Fruit fly (Drosophila melanogaster) whole organism, embryonic: ENCODE results near the gene hll.

ENCODE experiments used
- Atf-2 ChIP-seq: fragments of 200-800 bp; sonication (Bioruptor generic); optimal IDR thresholded peaks from 2 replicates; lab custom pipeline; 2016; ENCODE audit warnings: missing biosample characterization, missing genetic modification characterization
- Atf6 ChIP-seq: fragments of 200-800 bp; sonication (Bioruptor generic); IDR thresholded peaks from 2 replicates; pipeline ENCODE4 v1.3.6; 2022; ENCODE audit warnings: missing biosample characterization, missing genetic modification characterization
- B-H1 ChIP-seq: fragments of 200-800 bp; sonication (Bioruptor generic); IDR thresholded peaks from 3 replicates; pipeline ENCODE4 v1.3.6; 2022; ENCODE audit warnings: missing biosample characterization, missing genetic modification characterization
- Bteb2 ChIP-seq: fragments of 200-800 bp; sonication (Bioruptor generic); optimal IDR thresholded peaks from 2 replicates; lab custom pipeline; 2016; ENCODE audit warnings: missing biosample characterization, missing genetic modification characterization
- CG10147 ChIP-seq: fragments of 200-800 bp; sonication (Bioruptor generic); optimal IDR thresholded peaks from 2 replicates; lab custom pipeline; 2019; ENCODE audit warnings: missing biosample characterization, mild to moderate bottlenecking, missing genetic modification characterization, moderate library complexity
- CG11504 ChIP-seq: fragments of 200-800 bp; sonication (Bioruptor generic); optimal IDR thresholded peaks from 3 replicates; lab custom pipeline; 2019; ENCODE audit warnings: missing biosample characterization, mild to moderate bottlenecking, missing genetic modification characterization, moderate library complexity
- CG12299 ChIP-seq: fragments of 200-800 bp; sonication (Bioruptor generic); optimal IDR thresholded peaks from 2 replicates; lab custom pipeline; 2018; ENCODE audit warnings: missing biosample characterization, mild to moderate bottlenecking, missing genetic modification characterization
- CG1233 ChIP-seq: fragments of 200-800 bp; sonication (Bioruptor generic); optimal IDR thresholded peaks from 4 replicates; lab custom pipeline; 2018; ENCODE audit warnings: missing biosample characterization, mild to moderate bottlenecking, missing genetic modification characterization
- CG12769 ChIP-seq: fragments of 200-800 bp; sonication (Bioruptor generic); optimal IDR thresholded peaks from 2 replicates; lab custom pipeline; 2019; ENCODE audit warnings: missing biosample characterization, mild to moderate bottlenecking, missing genetic modification characterization, moderate library complexity
- CG13894 ChIP-seq: fragments of 200-800 bp; sonication (Bioruptor generic); optimal IDR thresholded peaks from 3 replicates; lab custom pipeline; 2018; ENCODE audit warnings: missing biosample characterization, mild to moderate bottlenecking, missing genetic modification characterization, moderate library complexity
- CG1602 ChIP-seq: fragments of 200-800 bp; sonication (Bioruptor generic); optimal IDR thresholded peaks from 3 replicates; lab custom pipeline; 2016; ENCODE audit warnings: missing biosample characterization, missing genetic modification characterization
- CG18599 ChIP-seq: fragments of 200-800 bp; sonication (Bioruptor generic); optimal IDR thresholded peaks from 3 replicates; lab custom pipeline; 2017; ENCODE audit warnings: missing biosample characterization, missing genetic modification characterization, mild to moderate bottlenecking, moderate library complexity, missing genetic modification reagents
- CG2875 ChIP-seq: fragments of 200-800 bp; sonication (Bioruptor generic); optimal IDR thresholded peaks from 2 replicates; lab custom pipeline; 2017; ENCODE audit warnings: missing biosample characterization, mild to moderate bottlenecking, missing genetic modification characterization, missing genetic modification reagents
- CG30020 ChIP-seq: fragments of 200-800 bp; optimal IDR thresholded peaks from 2 replicates; lab custom pipeline; 2019; ENCODE audit warnings: missing biosample characterization, mild to moderate bottlenecking, missing genetic modification characterization, moderate library complexity
- CG30403 ChIP-seq: fragments of 200-800 bp; sonication (Bioruptor generic); optimal IDR thresholded peaks from 3 replicates; lab custom pipeline; 2016; ENCODE audit warnings: missing biosample characterization, missing genetic modification characterization
- CG33557 ChIP-seq: fragments of 200-800 bp; sonication (Bioruptor generic); optimal IDR thresholded peaks from 2 replicates; lab custom pipeline; 2019; ENCODE audit warnings: missing biosample characterization, mild to moderate bottlenecking, missing genetic modification characterization, moderate library complexity
- CG3847 ChIP-seq: fragments of 200-800 bp; sonication (Bioruptor generic); IDR thresholded peaks from 2 replicates; pipeline ENCODE4 v1.3.6; 2022; ENCODE audit warnings: missing biosample characterization, missing genetic modification characterization
- CG4820 ChIP-seq: fragments of 200-800 bp; sonication (Bioruptor generic); optimal IDR thresholded peaks from 3 replicates; lab custom pipeline; 2016; ENCODE audit warnings: missing biosample characterization, missing genetic modification characterization
- CG6272 ChIP-seq: fragments of 200-800 bp; sonication (Bioruptor generic); IDR thresholded peaks from 2 replicates; pipeline ENCODE4 v1.3.6; 2022; ENCODE audit warnings: missing biosample characterization, missing genetic modification characterization
- CG7839 ChIP-seq: fragments of 200-800 bp; sonication (Bioruptor generic); optimal IDR thresholded peaks from 3 replicates; lab custom pipeline; 2018; ENCODE audit warnings: missing biosample characterization, mild to moderate bottlenecking, missing genetic modification characterization, moderate library complexity
- CG9437 ChIP-seq: fragments of 200-800 bp; sonication (Bioruptor generic); optimal IDR thresholded peaks from 2 replicates; lab custom pipeline; 2018; ENCODE audit warnings: missing biosample characterization, mild to moderate bottlenecking, missing genetic modification characterization
- H15 ChIP-seq: fragments of 200-800 bp; sonication (Bioruptor generic); IDR thresholded peaks from 3 replicates; pipeline ENCODE4 v1.3.6; 2022; ENCODE audit warnings: missing biosample characterization, missing genetic modification characterization
- Hmr ChIP-seq: fragments of 200-800 bp; sonication (Bioruptor generic); optimal IDR thresholded peaks from 3 replicates; lab custom pipeline; 2017; ENCODE audit warnings: mild to moderate bottlenecking, missing biosample characterization, missing genetic modification reagents, missing genetic modification characterization
- Hmx ChIP-seq: fragments of 200-800 bp; sonication (Bioruptor generic); optimal IDR thresholded peaks from 2 replicates; lab custom pipeline; 2016; ENCODE audit warnings: missing biosample characterization, missing genetic modification characterization
- NFAT ChIP-seq: fragments of 200-800 bp; sonication (Bioruptor generic); IDR thresholded peaks from 2 replicates; pipeline ENCODE4 v1.3.6; 2022; ENCODE audit warnings: missing biosample characterization, missing genetic modification characterization
- PHDP ChIP-seq: fragments of 200-800 bp; sonication (Bioruptor generic); optimal IDR thresholded peaks from 3 replicates; lab custom pipeline; 2018; ENCODE audit warnings: missing biosample characterization, mild to moderate bottlenecking, missing genetic modification characterization, moderate library complexity
- Poxn ChIP-seq: fragments of 200-800 bp; sonication (Bioruptor generic); IDR thresholded peaks from 2 replicates; pipeline ENCODE4 v1.3.6; 2022; ENCODE audit warnings: missing biosample characterization, missing genetic modification characterization
- Ptx1 ChIP-seq: fragments of 200-800 bp; sonication (Bioruptor generic); IDR thresholded peaks from 2 replicates; pipeline ENCODE4 v1.3.6; 2022; ENCODE audit warnings: missing biosample characterization, missing genetic modification characterization
- Scr ChIP-seq: fragments of 200-800 bp; sonication (Bioruptor generic); IDR thresholded peaks from 2 replicates; pipeline ENCODE4 v1.3.6; 2022; ENCODE audit warnings: missing biosample characterization, missing genetic modification characterization; ENCODE audit not compliant: partially characterized antibody
- Ssrp ChIP-seq: fragments of 200-800 bp; sonication (Bioruptor generic); optimal IDR thresholded peaks from 2 replicates; lab custom pipeline; 2018; ENCODE audit warnings: missing biosample characterization, mild to moderate bottlenecking, missing genetic modification characterization, moderate library complexity
- TFAM ChIP-seq: fragments of 200-800 bp; sonication (Bioruptor generic); optimal IDR thresholded peaks from 2 replicates; lab custom pipeline; 2017; ENCODE audit warnings: missing biosample characterization, missing genetic modification characterization, inconsistent platforms
- Usf ChIP-seq: fragments of 200-800 bp; sonication (Bioruptor generic); optimal IDR thresholded peaks from 2 replicates; lab custom pipeline; 2017; ENCODE audit warnings: missing genotype, missing biosample characterization, missing genetic modification characterization
- Xrp1 ChIP-seq: fragments of 200-800 bp; sonication (Bioruptor generic); IDR thresholded peaks from 2 replicates; pipeline ENCODE4 v1.3.6; 2022; ENCODE audit warnings: missing biosample characterization, missing genetic modification characterization
- aop ChIP-seq: fragments of 200-800 bp; sonication (Bioruptor generic); IDR thresholded peaks from 2 replicates; pipeline ENCODE4 v1.3.6; 2022; ENCODE audit warnings: missing biosample characterization, missing genetic modification characterization
- az2 ChIP-seq: fragments of 200-800 bp; sonication (Bioruptor generic); optimal IDR thresholded peaks from 3 replicates; lab custom pipeline; 2016; ENCODE audit warnings: missing biosample characterization, missing genetic modification characterization
- bab2 ChIP-seq: fragments of 200-800 bp; sonication (Bioruptor generic); optimal IDR thresholded peaks from 2 replicates; lab custom pipeline; 2016; ENCODE audit warnings: missing biosample characterization, missing genetic modification characterization
- caup ChIP-seq: fragments of 200-800 bp; sonication (Bioruptor generic); optimal IDR thresholded peaks from 3 replicates; lab custom pipeline; 2017; ENCODE audit warnings: missing biosample characterization, mild to moderate bottlenecking, missing genetic modification characterization, moderate library complexity; ENCODE audit not compliant: severe bottlenecking
- dmrt11E ChIP-seq: fragments of 200-800 bp; sonication (Bioruptor generic); optimal IDR thresholded peaks from 3 replicates; lab custom pipeline; 2018; ENCODE audit warnings: missing biosample characterization, mild to moderate bottlenecking, missing genetic modification characterization, moderate library complexity
- gt ChIP-seq: fragments of 200-800 bp; sonication (Bioruptor generic); IDR thresholded peaks from 2 replicates; pipeline ENCODE4 v1.3.6; 2022; ENCODE audit warnings: missing biosample characterization, missing genetic modification characterization
- ham ChIP-seq: fragments of 200-800 bp; sonication (Bioruptor generic); IDR thresholded peaks from 2 replicates; pipeline ENCODE4 v1.3.6; 2022; ENCODE audit warnings: missing biosample characterization, missing genetic modification characterization
- ind ChIP-seq: fragments of 200-800 bp; sonication (Bioruptor generic); optimal IDR thresholded peaks from 3 replicates; lab custom pipeline; 2016; ENCODE audit warnings: missing biosample characterization, missing genetic modification characterization
- ken ChIP-seq: fragments of 200-800 bp; sonication (Bioruptor generic); IDR thresholded peaks from 3 replicates; pipeline ENCODE4 v1.3.6; 2022; ENCODE audit warnings: missing biosample characterization, missing genetic modification characterization
- lmd ChIP-seq: fragments of 200-800 bp; sonication (Bioruptor generic); IDR thresholded peaks from 2 replicates; pipeline ENCODE4 v1.3.6; 2022; ENCODE audit warnings: missing biosample characterization, missing genetic modification characterization
- pnt ChIP-seq: fragments of 200-800 bp; sonication (Bioruptor generic); optimal IDR thresholded peaks from 3 replicates; lab custom pipeline; 2016; ENCODE audit warnings: missing biosample characterization, missing genetic modification characterization
- psq ChIP-seq: fragments of 200-800 bp; sonication (Bioruptor generic); optimal IDR thresholded peaks from 2 replicates; lab custom pipeline; 2017; ENCODE audit warnings: missing biosample characterization, missing genetic modification characterization
- ranshi ChIP-seq: fragments of 200-800 bp; sonication (Bioruptor generic); IDR thresholded peaks from 2 replicates; pipeline ENCODE4 v1.3.6; 2022; ENCODE audit warnings: missing biosample characterization, missing genetic modification characterization
- so ChIP-seq: fragments of 200-800 bp; sonication (Bioruptor generic); IDR thresholded peaks from 3 replicates; pipeline ENCODE4 v1.3.6; 2022; ENCODE audit warnings: missing biosample characterization, missing genetic modification characterization
- unpg ChIP-seq: fragments of 200-800 bp; sonication (Bioruptor generic); optimal IDR thresholded peaks from 3 replicates; lab custom pipeline; 2018; ENCODE audit warnings: missing biosample characterization, mild to moderate bottlenecking, missing genetic modification characterization, moderate library complexity
- wek ChIP-seq: fragments of 200-800 bp; sonication (Bioruptor generic); optimal IDR thresholded peaks from 3 replicates; lab custom pipeline; 2018; ENCODE audit warnings: missing biosample characterization, mild to moderate bottlenecking, missing genetic modification characterization, moderate library complexity

hll gene

dm6 chr2L:14020875-14021643, 5.7 kb upstream of the hll start (continued):
- TF ChIP-seq Bteb2 (GFP tag; lab: Kevin White, UChicago) (peak; percentile 46), Usf (peak; percentile 14), CG4820 (GFP tag; lab: Kevin White, UChicago) (peak; percentile 13), CG12769 (tag; lab: Kevin White, UChicago) (peak; percentile 88), so (GFP tag; lab: Robert Waterston, UW) (no peak), Ssrp (tag; lab: Kevin White, UChicago) (peak; percentile 77), CG3847 (GFP tag; lab: Robert Waterston, UW) (0 out of 2 replicates have a peak, but pooled peaks have one; percentile 12), aop (GFP tag; lab: Robert Waterston, UW) (0 out of 2 replicates have a peak, but pooled peaks have one; percentile 22), gt (peak; percentile 53; the same call in 1 of the 2 replicates), CG6272 (GFP tag; lab: Robert Waterston, UW) (no peak; the same call in 1 of the 2 replicates), Xrp1 (peak; percentile 82), Ptx1 (peak; percentile 51), Atf-2 (peak; percentile 54), CG33557 (GFP tag; lab: Kevin White, UChicago) (peak; percentile 67), Poxn (GFP tag; lab: Robert Waterston, UW) (no peak), wek (GFP tag; lab: Kevin White, UChicago) (peak; percentile 36), ham (GFP tag; lab: Robert Waterston, UW) (no peak), CG30020 (tag; lab: Kevin White, UChicago) (peak; percentile 60), unpg (GFP tag; lab: Kevin White, UChicago) (peak; percentile 62), CG11504 (tag; lab: Kevin White, UChicago) (peak; percentile 81), az2 (GFP tag; lab: Kevin White, UChicago) (peak; percentile 40), H15 (GFP tag; lab: Robert Waterston, UW) (peak; percentile 15; the same call in 1 of the 3 replicates), CG9437 (GFP tag; lab: Kevin White, UChicago) (peak; percentile 87), ind (GFP tag; lab: Kevin White, UChicago) (peak; percentile 39), bab2 (peak; percentile 38), Hmx (GFP tag; lab: Kevin White, UChicago) (peak; percentile 34), CG10147 (GFP tag; lab: Kevin White, UChicago) (peak; percentile 71), CG1233 (peak; percentile 52), lmd (GFP tag; lab: Robert Waterston, UW) (peak; percentile 47; the same call in 1 of the 2 replicates), PHDP (peak; percentile 62), CG7839 (tag; lab: Kevin White, UChicago) (peak; percentile 83), caup (GFP tag; lab: Kevin White, UChicago) (peak; percentile 21), CG2875 (GFP tag; lab: Kevin White, UChicago) (peak; percentile 57), TFAM (no peak), CG30403 (GFP tag; lab: Kevin White, UChicago) (peak; percentile 71), B-H1 (GFP tag; lab: Robert Waterston, UW) (peak; percentile 49), psq (GFP tag; lab: Kevin White, UChicago) (no peak), Hmr (GFP tag; lab: Kevin White, UChicago) (peak; percentile 58), dmrt11E (peak; percentile 81), CG12299 (tag; lab: Kevin White, UChicago) (peak; percentile 6), Atf6 (GFP tag; lab: Robert Waterston, UW) (no peak; the same call in 1 of the 2 replicates), ranshi (GFP tag; lab: Robert Waterston, UW) (peak; percentile 61), CG13894 (tag; lab: Kevin White, UChicago) (no peak), Scr (no peak), CG1602 (GFP tag; lab: Kevin White, UChicago) (peak; percentile 35), pnt (GFP tag; lab: Kevin White, UChicago) (peak; percentile 22), ken (GFP tag; lab: Robert Waterston, UW) (peak; percentile 39; the same call in 1 of the 3 replicates), CG18599 (peak; percentile 28), NFAT (peak; percentile 46; the same call in 1 of the 2 replicates)
